Worm (Caenorhabditis elegans): ENCODE measurements around the gene R151.2.

Gene R151.2

ce11 chrIII:7207903-7208497 lies 1.8 kb upstream of the R151.2 start, which contains the start of gene rpl-6:
rpl-6 (plus strand) TSS chrIII:7208447.
- no peak for TF ChIP-seq fkh-4 (tag; optimal IDR thresholded peaks at IDR 0.05; ENCODE audit: borderline replicate concordance)
- TF ChIP-seq tbx-2 (tag; optimal IDR thresholded peaks at IDR 0.05) = peak; percentile 86
- TF ChIP-seq ztf-11 (tag; optimal IDR thresholded peaks at IDR 0.05) = peak in 1 of 2 experiments; percentile 66
- peak; percentile 88 for TF ChIP-seq nhr-11 (tag; optimal IDR thresholded peaks at IDR 0.05)
- TF ChIP-seq fos-1 (tag; optimal IDR thresholded peaks at IDR 0.05) = peak; percentile 80
- peak; percentile 81 for TF ChIP-seq jun-1 (tag; optimal IDR thresholded peaks at IDR 0.05)
- TF ChIP-seq nhr-20 (tag; optimal IDR thresholded peaks at IDR 0.05) = peak; percentile 85
- TF ChIP-seq unc-30 (tag; optimal IDR thresholded peaks at IDR 0.05) = no peak
- TF ChIP-seq nhr-90 (tag; optimal IDR thresholded peaks at IDR 0.05; ENCODE audit: poor library complexity) = peak; percentile 87
- no peak for TF ChIP-seq nhr-28 (tag; optimal IDR thresholded peaks at IDR 0.05)
- no peak for TF ChIP-seq nhr-84 (tag; optimal IDR thresholded peaks at IDR 0.05)
- TF ChIP-seq vab-15 (tag; optimal IDR thresholded peaks at IDR 0.05) = no peak
- TF ChIP-seq unc-62 (GFP tag; optimal IDR thresholded peaks at IDR 0.05) = no peak
- peak in 1 of 2 experiments; percentile 77 for TF ChIP-seq mdl-1 (tag; optimal IDR thresholded peaks at IDR 0.05)
- no peak for TF ChIP-seq mab-9 (GFP tag; IDR thresholded peaks at IDR 0.05)
- peak; percentile 70 for TF ChIP-seq hpl-2 (GFP tag; optimal IDR thresholded peaks at IDR 0.05)
- peak; percentile 79 for TF ChIP-seq unc-86 (tag; optimal IDR thresholded peaks at IDR 0.05)
- no peak for TF ChIP-seq efl-3 (GFP tag; optimal IDR thresholded peaks at IDR 0.05)
- TF ChIP-seq ceh-82 (tag; optimal IDR thresholded peaks at IDR 0.05) = peak; percentile 81 to 90 (median 86)
- TF ChIP-seq fkh-8 (tag; optimal IDR thresholded peaks at IDR 0.05) = peak; percentile 85
- no peak for TF ChIP-seq ets-5 (GFP tag; IDR thresholded peaks at IDR 0.05)
- TF ChIP-seq nhr-71 (tag; optimal IDR thresholded peaks at IDR 0.05) = peak; percentile 93
- TF ChIP-seq swsn-7 (tag; optimal IDR thresholded peaks at IDR 0.05) = peak; percentile 85
- TF ChIP-seq lin-15B (tag; optimal IDR thresholded peaks at IDR 0.05) = peak; percentile 85
- TF ChIP-seq F16B12.6 (tag; optimal IDR thresholded peaks at IDR 0.05) = peak; percentile 46
- peak; percentile 91 for TF ChIP-seq nhr-19 (GFP tag; conservative IDR thresholded peaks at IDR 0.05)
- peak; percentile 20 for TF ChIP-seq sox-4 (tag; optimal IDR thresholded peaks at IDR 0.05)
- TF ChIP-seq C04F5.9 (tag; optimal IDR thresholded peaks at IDR 0.05) = peak; percentile 77
- TF ChIP-seq ztf-4 (tag; optimal IDR thresholded peaks at IDR 0.05) = peak; percentile 82
- TF ChIP-seq pag-3 (tag; optimal IDR thresholded peaks at IDR 0.05; ENCODE audit: borderline replicate concordance, insufficient read depth) = no peak
- TF ChIP-seq grh-1 (GFP tag; IDR thresholded peaks at IDR 0.05) = peak; percentile 80
- TF ChIP-seq lin-35 (GFP tag; optimal IDR thresholded peaks at IDR 0.05) = peak; percentile 85 to 92
- TF ChIP-seq nhr-85 (tag) = peak; percentile 95
- peak in 5 of 6 experiments; percentile 14 to 98 (median 73) for TF ChIP-seq elt-3 (tag; optimal IDR thresholded peaks at IDR 0.05)
- no peak for TF ChIP-seq sup-37 (GFP tag; optimal IDR thresholded peaks at IDR 0.05)
- no peak for TF ChIP-seq unc-98 (GFP tag; IDR thresholded peaks at IDR 0.05)
- TF ChIP-seq zag-1 (tag; optimal IDR thresholded peaks at IDR 0.05) = no peak
- peak; percentile 91 for TF ChIP-seq rnt-1 (tag; optimal IDR thresholded peaks at IDR 0.05)
- TF ChIP-seq zip-4 (GFP tag; optimal IDR thresholded peaks at IDR 0.05) = peak; percentile 45
- peak; percentile 90 for TF ChIP-seq isw-1 (GFP tag; IDR thresholded peaks at IDR 0.05)
- peak; percentile 81 for TF ChIP-seq dsc-1 (tag; optimal IDR thresholded peaks at IDR 0.05)
- TF ChIP-seq mep-1 (tag; optimal IDR thresholded peaks at IDR 0.05) = peak; percentile 91
- peak; percentile 62 for TF ChIP-seq pax-3 (tag; optimal IDR thresholded peaks at IDR 0.05)
- no peak for TF ChIP-seq hlh-4 (tag; optimal IDR thresholded peaks at IDR 0.05)
- TF ChIP-seq snu-23 (GFP tag; optimal IDR thresholded peaks at IDR 0.05) = peak; percentile 92
- peak; percentile 77 for TF ChIP-seq fkh-10 (GFP tag; optimal IDR thresholded peaks at IDR 0.05)
- TF ChIP-seq sptf-1 (tag; optimal IDR thresholded peaks at IDR 0.05) = no peak
- peak; percentile 55 for TF ChIP-seq ama-1 (optimal IDR thresholded peaks at IDR 0.05)
- TF ChIP-seq ceh-63 (GFP tag; optimal IDR thresholded peaks at IDR 0.05) = no peak
- TF ChIP-seq xbp-1 (tag; optimal IDR thresholded peaks at IDR 0.05) = peak; percentile 91
- peak; percentile 83 for TF ChIP-seq skn-1 (tag; optimal IDR thresholded peaks at IDR 0.05)
- TF ChIP-seq tlp-1 (tag; optimal IDR thresholded peaks at IDR 0.05) = no peak
- TF ChIP-seq elt-2 (tag; optimal IDR thresholded peaks at IDR 0.05) = peak; percentile 57

All from whole organism, L1 larva.